Worm (Caenorhabditis elegans) whole organism, L4 larva: ENCODE data around the gene cyp-33C7.

ENCODE experiments used
- ZK337.2 ChIP-seq: fragments of 200-800 bp; sonication (Bioruptor generic); IDR thresholded peaks from 2 replicates; pipeline ENCODE4 v1.3.6; 2022; ENCODE audit warnings: missing genetic modification reagents, missing genetic modification characterization, missing compliant biosample characterization
- aha-1 ChIP-seq: fragments of 150-350 bp; peaks from one replicate; lab custom pipeline; 2014; ENCODE audit warnings: missing biosample characterization, missing genetic modification characterization
- daf-16 ChIP-seq, 3 experiments: sonication (generic microtip); optimal IDR thresholded peaks; 2 replicates each; lab custom pipeline; 2016 to 2017; ENCODE audit warnings: missing genetic modification characterization in 3 of 3, missing genetic modification reagents in 3 of 3, mild to moderate bottlenecking in 2 of 3, missing compliant biosample characterization in 2 of 3, missing biosample characterization in 1 of 3, moderate library complexity in 1 of 3
- daf-19 ChIP-seq: fragments of 200-800 bp; sonication (Bioruptor generic); conservative IDR thresholded peaks from 2 replicates; pipeline ENCODE4 v1.3.6; 2022; ENCODE audit warnings: missing genetic modification characterization, missing compliant biosample characterization
- dmd-6 ChIP-seq: fragments of 200-800 bp; sonication (Bioruptor generic); IDR thresholded peaks from 2 replicates; pipeline ENCODE4 v1.3.6; 2022; ENCODE audit warnings: missing genetic modification reagents, missing genetic modification characterization, missing compliant biosample characterization
- dmd-8 ChIP-seq: fragments of 200-800 bp; sonication (Bioruptor generic); IDR thresholded peaks from 2 replicates; pipeline ENCODE4 v1.3.6; 2022; ENCODE audit warnings: missing genetic modification characterization, missing compliant biosample characterization
- dve-1 ChIP-seq: sonication (generic microtip); optimal IDR thresholded peaks from 2 replicates; lab custom pipeline; 2017; ENCODE audit warnings: antibody characterized with exemption, mild to moderate bottlenecking, missing genetic modification characterization, missing compliant biosample characterization; ENCODE audit not compliant: insufficient read depth
- egl-27 ChIP-seq: sonication (generic microtip); optimal IDR thresholded peaks from 3 replicates; lab custom pipeline; 2017; ENCODE audit warnings: missing biosample characterization, missing genetic modification reagents, missing genetic modification characterization
- hlh-11 ChIP-seq: fragments of 200-800 bp; sonication (Bioruptor generic); optimal IDR thresholded peaks from 2 replicates; lab custom pipeline; 2018; ENCODE audit warnings: mild to moderate bottlenecking, missing genetic modification characterization, missing compliant biosample characterization
- hlh-30 ChIP-seq: sonication (generic microtip); optimal IDR thresholded peaks from 2 replicates; lab custom pipeline; 2017; ENCODE audit warnings: antibody characterized with exemption, mild to moderate bottlenecking, missing genetic modification characterization, missing compliant biosample characterization; ENCODE audit not compliant: insufficient read depth
- lin-15B ChIP-seq: fragments of 150-350 bp; sonication (generic microtip); optimal IDR thresholded peaks from 3 replicates; lab custom pipeline; 2014; ENCODE audit warnings: missing biosample characterization, missing genetic modification characterization
- lin-38 ChIP-seq: fragments of 200-800 bp; sonication (Bioruptor generic); IDR thresholded peaks from 2 replicates; pipeline ENCODE4 v1.3.6; 2022; ENCODE audit warnings: missing genetic modification reagents, missing genetic modification characterization, missing compliant biosample characterization
- madf-5 ChIP-seq, 2 experiments: fragments of 200-800 bp; sonication (Bioruptor generic); IDR thresholded peaks; 2 replicates each; pipeline ENCODE4 v1.3.6; 2022; ENCODE audit warnings: missing compliant biosample characterization in 2 of 2, missing genetic modification characterization in 2 of 2
- mdt-29 ChIP-seq: fragments of 200-800 bp; sonication (Bioruptor generic); IDR thresholded peaks from 2 replicates; pipeline ENCODE4 v1.3.6; 2022; ENCODE audit warnings: missing genetic modification reagents, missing genetic modification characterization, missing compliant biosample characterization
- mes-2 ChIP-seq: sonication (generic microtip); optimal IDR thresholded peaks from 2 replicates; lab custom pipeline; 2016; ENCODE audit warnings: missing genotype, mild to moderate bottlenecking, missing genetic modification characterization, missing compliant biosample characterization; ENCODE audit not compliant: poor library complexity, severe bottlenecking
- nhr-28 ChIP-seq: fragments of 150-350 bp; optimal IDR thresholded peaks from 2 replicates; lab custom pipeline; 2014; ENCODE audit warnings: missing biosample characterization, missing genetic modification characterization
- nhr-6 ChIP-seq: fragments of 150-350 bp; optimal IDR thresholded peaks from 2 replicates; lab custom pipeline; 2014; ENCODE audit warnings: missing biosample characterization, missing genetic modification characterization
- nhr-76 ChIP-seq: fragments of 150-350 bp; optimal IDR thresholded peaks from 2 replicates; lab custom pipeline; 2014; ENCODE audit warnings: missing biosample characterization, missing genetic modification characterization
- pha-4 ChIP-seq, 2 experiments: fragments of 150-350 bp in 1 of 2; fragments of 200-800 bp in 1 of 2; sonication (Bioruptor generic) in 1 of 2; IDR thresholded peaks in 1 of 2; optimal IDR thresholded peaks in 1 of 2; 2 replicates each; pipeline versions ENCODE4 v1.3.6 to Lab custom; 2014 to 2022; ENCODE audit warnings: missing genetic modification characterization in 2 of 2, missing genetic modification reagents in 2 of 2, missing biosample characterization in 1 of 2, missing compliant biosample characterization in 1 of 2
- pqm-1 ChIP-seq: sonication (generic microtip); optimal IDR thresholded peaks from 2 replicates; lab custom pipeline; 2017; ENCODE audit warnings: missing biosample characterization, missing genetic modification characterization
- set-16 ChIP-seq: fragments of 200-800 bp; sonication (Bioruptor generic); IDR thresholded peaks from 2 replicates; pipeline ENCODE4 v1.3.6; 2022; ENCODE audit warnings: missing genetic modification reagents, missing genetic modification characterization, missing compliant biosample characterization
- snpc-1.2 ChIP-seq: fragments of 200-800 bp; sonication (Bioruptor generic); IDR thresholded peaks from 2 replicates; pipeline ENCODE4 v1.3.6; 2022; ENCODE audit warnings: missing genetic modification reagents, missing genetic modification characterization, missing compliant biosample characterization
- snpc-4 ChIP-seq: fragments of 150-350 bp; optimal IDR thresholded peaks from 2 replicates; lab custom pipeline; 2014; ENCODE audit warnings: missing biosample characterization, missing genetic modification characterization
- tag-97 ChIP-seq: fragments of 200-800 bp; sonication (Bioruptor generic); IDR thresholded peaks from 2 replicates; pipeline ENCODE4 v1.3.6; 2022; ENCODE audit warnings: missing genetic modification characterization, missing compliant biosample characterization
- unc-62 ChIP-seq, 3 experiments: fragments of 150-350 bp in 1 of 3; sonication (generic microtip); optimal IDR thresholded peaks in 2 of 3; peaks in 1 of 3; 1 replicate in 1 of 3; 2 replicates in 2 of 3; lab custom pipeline; 2014 to 2017; ENCODE audit warnings: missing biosample characterization in 3 of 3, missing genetic modification characterization in 3 of 3, missing genetic modification reagents in 3 of 3, missing genotype in 1 of 3
- zfp-2 ChIP-seq: sonication (generic microtip); optimal IDR thresholded peaks from 2 replicates; lab custom pipeline; 2016; ENCODE audit warnings: mild to moderate bottlenecking, missing genetic modification characterization, missing compliant biosample characterization
- zfp-3 ChIP-seq: fragments of 200-800 bp; sonication (Bioruptor generic); conservative IDR thresholded peaks from 2 replicates; pipeline ENCODE4 v1.3.6; 2022; ENCODE audit warnings: missing genetic modification reagents, missing genetic modification characterization, missing compliant biosample characterization
- ztf-7 ChIP-seq: fragments of 150-350 bp; optimal IDR thresholded peaks from 2 replicates; lab custom pipeline; 2014; ENCODE audit warnings: missing biosample characterization, missing genetic modification characterization

The cyp-33C7 gene

DNA sequence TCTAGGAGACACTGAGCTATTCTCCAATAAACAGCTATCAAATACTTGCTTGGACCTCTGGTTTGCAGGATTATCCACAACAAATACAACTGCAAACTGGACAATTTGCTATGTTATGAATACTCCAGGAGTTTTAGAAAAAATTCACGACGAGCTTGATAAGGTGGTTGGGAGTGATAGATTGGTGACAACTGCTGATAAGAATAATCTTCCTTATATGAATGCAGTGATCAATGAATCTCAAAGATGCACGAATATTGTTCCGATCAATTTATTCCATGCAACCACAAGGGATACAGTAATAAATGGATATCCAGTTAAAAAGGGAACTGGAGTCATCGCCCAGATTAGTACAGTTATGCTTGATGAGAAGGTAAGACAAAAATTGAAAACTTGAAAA lies 1.4 kb downstream of the cyp-33C7 start:
- no peak for TF ChIP-seq daf-16 (GFP tag; optimal IDR thresholded peaks at IDR 0.05; lab: Kevin White, UChicago)
- TF ChIP-seq daf-16 (tag; optimal IDR thresholded peaks at IDR 0.05; lab: Kevin White, UChicago): peak; percentile 19
- peak; percentile 8 for TF ChIP-seq dve-1
- no peak for TF ChIP-seq madf-5 (GFP tag; IDR thresholded peaks at IDR 0.05; lab: Robert Waterston, UW)
- no peak for TF ChIP-seq tag-97 (GFP tag; lab: Robert Waterston, UW)
- TF ChIP-seq mdt-29 (GFP tag; lab: Robert Waterston, UW): no peak
- peak; percentile 73 for TF ChIP-seq dmd-6 (GFP tag; lab: Robert Waterston, UW)
- TF ChIP-seq pqm-1: peak; percentile 7

DNA sequence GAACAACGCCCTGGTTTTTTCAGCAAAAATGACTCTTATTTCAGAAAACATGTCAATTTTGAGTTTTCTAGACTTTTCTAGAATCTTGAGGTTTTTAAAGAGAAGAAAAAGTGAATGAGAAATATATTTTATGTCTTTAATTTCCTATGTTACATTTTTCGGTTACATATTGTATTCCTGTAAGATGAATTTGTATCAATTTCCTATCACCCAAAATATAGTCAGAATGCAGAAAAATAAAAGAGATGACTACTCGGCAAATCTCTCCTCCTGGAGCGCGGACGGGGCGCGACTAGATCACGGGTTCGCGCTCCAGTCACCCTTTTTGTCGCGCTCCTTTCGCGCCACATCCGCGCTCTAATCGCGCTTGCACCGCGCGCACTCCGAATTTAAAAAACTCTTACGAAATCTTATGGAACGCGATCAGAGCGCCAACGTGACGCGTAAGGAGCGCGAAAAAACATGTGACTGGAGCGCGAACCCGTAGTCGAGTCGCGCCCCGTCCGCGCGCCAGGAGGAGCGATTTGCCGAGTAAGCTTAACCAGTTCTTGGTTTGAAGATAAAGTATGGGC lies 4.3 kb downstream of the cyp-33C7 start, which contains the start of gene str-253:
str-253 (minus strand) TSS at position 51 of the 572 bp plus-strand sequence.
- TF ChIP-seq set-16 (GFP tag; lab: Robert Waterston, UW) (peak; percentile 72), ztf-7 (tag; lab: Kevin White, UChicago) (no peak), ZK337.2 (no peak), unc-62 (GFP tag; optimal IDR thresholded peaks at IDR 0.05 in 1 of 2; lab: Kevin White, UChicago) (peak in 1 of 2 experiments; percentile 82), unc-62 (tag; optimal IDR thresholded peaks at IDR 0.05; lab: Kevin White, UChicago) (no peak), dmd-8 (no peak)

- peak; percentile 73 for TF ChIP-seq lin-38 (GFP tag; lab: Robert Waterston, UW)
These were observed 4.9 kb downstream of the cyp-33C7 start, which contains the start of gene F41B5.1 for ce11 chrV:2255191-2255590. Gene F41B5.1, plus strand, starts transcription at chrV:2255533.

DNA sequence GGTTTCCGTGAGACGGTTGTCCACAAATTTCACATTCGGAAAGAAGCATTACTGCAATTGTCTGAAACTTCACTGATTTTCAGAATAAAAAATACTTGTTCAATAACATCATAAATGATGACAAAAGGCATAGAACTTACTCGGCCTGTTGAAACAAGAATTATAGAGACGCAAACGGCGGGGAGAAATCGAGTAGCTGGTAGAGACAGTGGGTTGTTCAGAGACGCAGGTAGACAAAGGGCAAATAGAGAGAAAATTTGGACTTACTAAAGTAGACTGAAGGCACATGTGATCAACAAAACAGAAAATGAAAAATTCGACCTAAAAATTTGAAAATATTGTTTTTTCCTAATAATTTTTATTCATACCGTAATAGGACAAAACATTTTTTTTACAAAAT lies 9.4 kb downstream of the cyp-33C7 start, which contains the start of gene nhr-182:
nhr-182 (minus strand) TSS at position 178 of the 400 bp plus-strand sequence.
- TF ChIP-seq daf-16 (GFP tag; optimal IDR thresholded peaks at IDR 0.05; lab: Kevin White, UChicago) (no peak), daf-16 (tag; optimal IDR thresholded peaks at IDR 0.05; lab: Kevin White, UChicago) (peak; percentile 66), hlh-30 (peak; percentile 60), dve-1 (peak; percentile 53), zfp-3 (GFP tag; lab: Robert Waterston, UW) (no peak), nhr-28 (peak; percentile 25), pha-4 (GFP tag; IDR thresholded peaks at IDR 0.05; lab: Robert Waterston, UW) (no peak), pha-4 (tag; optimal IDR thresholded peaks at IDR 0.05; lab: Kevin White, UChicago) (no peak), mes-2 (tag; lab: Kevin White, UChicago) (peak; percentile 10), dmd-6 (GFP tag; lab: Robert Waterston, UW) (peak; percentile 18; the same call in 1 of the 2 replicates), zfp-2 (no peak), hlh-11 (tag; lab: Kevin White, UChicago) (peak; percentile 14)

ce11 chrV:2260660-2261059 lies 10.3 kb downstream of the cyp-33C7 start, which contains the start of gene F41B5.12:
Gene F41B5.12, plus strand, starts transcription at chrV:2260960.
- TF ChIP-seq ZK337.2 (no peak), lin-38 (GFP tag; lab: Robert Waterston, UW) (no peak), snpc-4 (no peak), nhr-76 (tag; lab: Kevin White, UChicago) (no peak), daf-19 (no peak)

DNA sequence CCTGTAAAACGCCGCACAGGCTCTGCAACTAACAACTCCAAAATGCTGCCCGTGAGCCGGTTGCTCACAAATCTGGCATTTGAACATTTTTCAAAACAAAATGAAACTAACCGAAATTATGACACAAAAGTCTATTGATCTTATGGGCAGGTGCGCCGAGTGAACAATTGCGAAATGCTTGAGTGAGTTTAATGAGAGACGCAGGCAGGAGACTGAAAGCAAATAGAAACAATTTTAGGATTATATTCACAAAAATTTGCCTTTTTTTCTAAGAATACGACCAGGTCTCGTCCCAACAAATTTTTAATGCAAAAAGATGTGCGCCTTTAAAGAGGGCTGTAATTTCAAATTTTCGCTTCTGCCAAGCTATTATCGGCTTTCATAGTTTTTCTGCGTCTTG lies 14.1 kb downstream of the cyp-33C7 start, which contains the start of gene nhr-183:
nhr-183 (minus strand) TSS at position 180 of the 400 bp plus-strand sequence.
- TF ChIP-seq pha-4 (GFP tag; IDR thresholded peaks at IDR 0.05; lab: Robert Waterston, UW): no peak
- peak; percentile 49 for TF ChIP-seq pha-4 (tag; optimal IDR thresholded peaks at IDR 0.05; lab: Kevin White, UChicago)
- no peak for TF ChIP-seq set-16 (GFP tag; lab: Robert Waterston, UW)
- no peak for TF ChIP-seq lin-15B (tag; lab: Kevin White, UChicago)

DNA sequence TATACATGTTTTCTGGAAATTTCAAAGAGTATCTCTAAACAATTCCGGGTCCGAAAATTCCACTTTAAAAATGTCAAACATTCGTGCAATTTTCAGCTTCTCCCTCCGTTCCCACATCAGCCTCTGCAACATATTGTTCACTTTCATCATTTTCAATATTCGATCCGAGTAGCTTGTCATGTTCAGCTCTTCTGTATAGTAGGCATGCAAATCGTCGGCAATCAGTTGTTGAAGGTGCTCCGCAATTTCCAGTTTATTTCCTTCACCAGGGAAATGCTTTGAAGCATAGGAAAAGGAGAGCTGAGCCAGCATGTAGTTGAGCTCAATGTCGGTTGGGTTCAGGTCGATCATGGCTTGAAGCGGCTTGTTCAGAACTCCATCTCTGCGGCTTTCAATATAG lies 14.6 kb downstream of the cyp-33C7 start:
- no peak for TF ChIP-seq nhr-6 (tag; lab: Kevin White, UChicago)
- TF ChIP-seq egl-27 (tag; lab: Kevin White, UChicago): no peak
- no peak for TF ChIP-seq snpc-1.2 (GFP tag; lab: Robert Waterston, UW)
- TF ChIP-seq unc-62 (GFP tag; optimal IDR thresholded peaks at IDR 0.05 in 1 of 2; lab: Kevin White, UChicago): peak in 1 of 2 experiments; percentile 59
- no peak for TF ChIP-seq unc-62 (tag; optimal IDR thresholded peaks at IDR 0.05; lab: Kevin White, UChicago)
- peak; percentile 38 for TF ChIP-seq aha-1 (tag; lab: Kevin White, UChicago)
